Worm (Caenorhabditis elegans): ENCODE measurements around the gene C14C10.5.

C14C10.5 gene

DNA sequence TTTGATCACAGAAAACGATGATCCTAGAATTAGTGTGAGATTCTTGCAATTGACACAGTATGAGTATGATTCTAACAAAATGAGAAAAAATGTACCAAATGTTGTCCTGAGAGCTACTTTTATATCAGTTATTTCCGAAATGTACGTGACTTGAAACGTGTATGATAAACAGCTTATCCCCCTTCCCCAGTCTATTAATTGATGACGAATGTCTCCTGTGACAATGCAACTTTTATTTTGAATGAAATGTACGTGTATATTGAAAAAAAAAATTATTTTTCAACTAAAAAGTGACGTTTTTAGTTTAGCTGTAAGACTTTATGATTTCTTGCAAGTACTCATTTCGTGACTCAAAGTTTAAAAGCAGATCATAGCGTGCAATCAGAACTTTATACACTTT, 29.7 kb upstream of the C14C10.5 start:
- TF ChIP-seq W03F9.2 (tag; optimal IDR thresholded peaks at IDR 0.05): no peak

DNA sequence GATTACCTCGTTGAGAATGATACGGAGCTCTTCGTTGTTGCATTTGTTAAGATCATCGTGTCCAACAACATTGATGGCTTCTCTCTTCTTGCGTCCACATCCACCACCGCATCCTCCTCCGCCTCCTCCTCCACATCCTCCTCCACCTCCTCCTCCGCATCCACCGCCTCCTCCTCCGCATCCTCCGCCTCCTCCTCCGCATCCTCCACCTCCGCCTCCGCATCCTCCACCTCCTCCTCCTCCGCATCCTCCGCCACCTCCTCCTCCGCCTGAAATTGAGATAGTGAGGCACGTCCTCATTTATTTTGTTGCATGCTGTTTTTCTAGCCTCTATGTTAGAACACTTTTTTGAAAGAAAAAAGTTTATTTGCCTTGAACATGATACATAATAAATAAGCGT, 24.1 kb upstream of the C14C10.5 start:
- TF ChIP-seq him-1 (tag; optimal IDR thresholded peaks at IDR 0.05) (no peak), dao-5 (tag; optimal IDR thresholded peaks at IDR 0.05) (no peak), W03F9.2 (tag; optimal IDR thresholded peaks at IDR 0.05) (no peak)

DNA sequence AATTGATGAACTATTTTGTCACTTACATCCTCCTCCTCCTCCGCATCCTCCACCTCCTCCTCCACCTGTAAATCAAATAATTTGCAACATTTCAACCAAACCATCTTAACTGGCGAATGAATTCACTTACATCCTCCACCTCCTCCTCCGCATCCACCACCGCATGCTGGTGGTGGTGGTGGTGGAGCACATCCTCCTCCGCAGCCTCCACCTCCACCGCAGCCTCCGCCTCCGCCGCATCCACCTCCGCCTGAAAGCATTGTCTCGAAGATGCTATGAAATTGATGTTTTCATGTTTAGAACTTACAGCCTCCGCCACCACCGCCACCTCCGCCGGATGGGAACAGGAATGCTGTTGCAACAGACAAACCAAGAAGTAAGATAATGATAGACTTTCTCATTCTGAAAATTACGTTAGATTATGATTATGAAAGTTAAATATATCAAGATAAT, 23.5 kb upstream of the C14C10.5 start, which contains the start of gene grl-23:
TSS of gene grl-23 (minus strand) at position 403 of the 453 bp plus-strand sequence.
- TF ChIP-seq him-1 (tag; optimal IDR thresholded peaks at IDR 0.05): no peak
- TF ChIP-seq dao-5 (tag; optimal IDR thresholded peaks at IDR 0.05): no peak
- no peak for TF ChIP-seq W03F9.2 (tag; optimal IDR thresholded peaks at IDR 0.05)

DNA sequence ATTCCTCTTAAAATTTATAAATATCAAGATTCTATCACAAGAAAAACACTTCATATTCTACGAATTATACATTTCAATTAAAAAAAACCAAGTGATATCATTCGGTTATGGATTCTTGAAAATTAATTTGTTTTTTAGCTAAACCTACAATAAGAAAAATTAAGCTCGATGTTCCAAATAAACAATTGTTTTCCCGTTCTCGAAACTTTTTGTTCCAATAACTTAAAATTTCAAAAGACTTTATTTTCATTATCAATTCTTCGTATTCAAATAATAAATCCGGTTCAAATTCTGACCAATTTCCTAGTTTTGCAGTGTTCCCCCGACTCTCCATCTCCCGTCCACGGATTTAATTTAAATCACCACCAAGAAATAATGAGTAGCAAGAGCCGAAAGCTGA, 20.7 kb upstream of the C14C10.5 start, which contains the start of gene E02A10.3:
TSS of gene E02A10.3 (plus strand) at position 301 of the 400 bp plus-strand sequence.
- TF ChIP-seq him-1 (tag; optimal IDR thresholded peaks at IDR 0.05) (no peak), W03F9.2 (tag; optimal IDR thresholded peaks at IDR 0.05) (no peak), dao-5 (tag; optimal IDR thresholded peaks at IDR 0.05) (no peak)

DNA sequence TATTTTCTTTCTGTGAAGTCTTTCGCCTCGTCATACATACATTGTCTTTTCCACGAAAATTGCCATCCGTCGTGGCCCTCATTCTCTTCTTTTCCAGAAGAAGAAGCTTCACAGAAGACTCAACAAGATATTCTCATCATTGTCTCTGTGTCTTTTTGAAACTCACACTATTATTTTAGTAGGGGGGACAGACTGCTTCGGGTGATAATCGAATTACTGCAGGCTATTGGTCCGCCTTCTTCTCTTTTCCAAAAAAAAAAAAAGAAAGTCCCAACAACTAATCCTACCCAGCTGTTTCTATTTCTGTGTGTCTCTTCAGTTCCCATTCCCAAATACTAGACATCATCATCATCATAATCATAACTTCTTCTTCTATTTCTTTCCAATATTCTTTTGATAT, 16.6 kb upstream of the C14C10.5 start:
- TF ChIP-seq W03F9.2 (tag; optimal IDR thresholded peaks at IDR 0.05): no peak
- no peak for TF ChIP-seq dao-5 (tag; optimal IDR thresholded peaks at IDR 0.05)
- TF ChIP-seq him-1 (tag; optimal IDR thresholded peaks at IDR 0.05): no peak

DNA sequence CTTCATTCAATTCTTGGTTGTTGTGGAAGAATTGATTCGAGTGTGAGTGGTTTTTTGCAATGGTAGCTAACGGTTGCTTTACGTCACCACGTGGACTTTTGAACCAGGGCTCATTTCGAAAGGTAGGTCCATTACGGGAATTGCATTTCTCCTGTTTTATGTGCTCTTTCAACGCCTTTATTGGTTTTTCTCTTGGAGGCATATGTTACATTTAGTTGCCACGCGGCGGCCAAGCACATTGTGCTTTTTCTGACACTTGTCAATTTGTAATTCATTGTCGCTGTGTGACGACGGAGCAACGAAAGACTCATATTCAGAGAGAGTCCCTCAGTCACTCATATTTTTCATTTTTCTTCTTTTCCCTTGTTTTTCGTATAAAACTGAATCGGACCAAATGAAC, 15.2 kb upstream of the C14C10.5 start:
- no peak for TF ChIP-seq W03F9.2 (tag; optimal IDR thresholded peaks at IDR 0.05)
- TF ChIP-seq him-1 (tag; optimal IDR thresholded peaks at IDR 0.05): no peak
- no peak for TF ChIP-seq dao-5 (tag; optimal IDR thresholded peaks at IDR 0.05)

DNA sequence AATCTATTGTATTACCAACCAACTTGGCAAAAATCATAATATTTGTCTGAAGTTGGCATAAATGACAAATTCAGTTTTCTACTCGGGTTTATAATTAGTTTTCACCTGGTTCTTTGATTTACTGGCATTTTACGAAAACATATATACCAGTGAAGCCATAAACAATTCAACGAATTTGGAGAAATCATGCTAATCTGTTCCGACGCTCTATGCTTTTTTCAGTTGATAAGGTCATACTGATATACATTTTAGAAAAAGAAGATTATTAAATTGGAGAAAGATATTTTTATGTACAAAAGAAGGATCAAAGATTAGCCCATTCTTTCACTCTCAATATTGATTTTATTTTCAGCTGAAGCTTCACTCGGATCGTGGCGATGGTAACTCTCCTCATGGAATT, 13.2 kb upstream of the C14C10.5 start:
- TF ChIP-seq W03F9.2 (tag; optimal IDR thresholded peaks at IDR 0.05) (no peak), him-1 (tag; optimal IDR thresholded peaks at IDR 0.05) (no peak), dao-5 (tag; optimal IDR thresholded peaks at IDR 0.05) (no peak)

DNA sequence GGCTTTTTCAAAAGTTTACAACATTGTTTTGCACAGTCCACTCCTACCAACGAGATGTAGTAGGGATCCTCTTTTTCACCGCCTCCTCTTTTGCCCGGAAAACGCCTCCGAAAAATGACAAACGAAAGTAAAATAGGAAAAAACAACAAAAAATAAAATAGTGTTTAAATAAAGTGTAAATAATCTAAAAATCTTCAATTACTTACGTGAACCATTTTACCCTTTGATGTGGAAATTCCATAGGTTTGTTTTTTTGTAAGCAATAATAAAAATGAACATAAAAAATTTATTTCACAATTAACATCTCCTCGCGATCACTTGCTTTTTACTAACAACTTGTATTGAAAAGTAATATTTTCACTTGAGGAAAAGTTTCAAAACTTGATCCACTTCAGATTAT, 12.0 kb upstream of the C14C10.5 start, which contains the start of gene C14C10.1:
TSS of gene C14C10.1 (plus strand) at position 301 of the 400 bp plus-strand sequence.
- TF ChIP-seq W03F9.2 (tag; optimal IDR thresholded peaks at IDR 0.05) (no peak), him-1 (tag; optimal IDR thresholded peaks at IDR 0.05) (no peak), dao-5 (tag; optimal IDR thresholded peaks at IDR 0.05) (no peak)

DNA sequence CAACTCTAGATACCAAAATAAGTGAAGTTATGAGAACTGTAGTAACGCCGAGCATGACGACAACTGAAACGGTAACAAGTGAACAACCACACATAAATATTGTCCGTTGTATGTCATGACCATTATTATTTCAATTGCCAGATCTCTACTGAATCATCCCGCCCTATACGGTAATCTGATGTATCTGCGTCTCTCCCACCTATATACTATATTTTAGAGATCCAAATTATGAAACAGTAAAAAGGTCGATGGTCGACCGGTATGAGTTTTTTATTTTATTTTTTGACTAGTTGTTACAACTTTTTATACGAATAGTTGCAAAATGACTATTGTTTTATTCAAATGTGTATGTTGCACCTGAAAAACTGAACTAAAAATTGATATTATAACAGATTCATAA, 9.4 kb upstream of the C14C10.5 start, which contains the start of gene ttr-43:
TSS of gene ttr-43 (minus strand) at position 101 of the 400 bp plus-strand sequence.
- no peak for TF ChIP-seq W03F9.2 (tag; optimal IDR thresholded peaks at IDR 0.05)
- TF ChIP-seq him-1 (tag; optimal IDR thresholded peaks at IDR 0.05): no peak
- no peak for TF ChIP-seq dao-5 (tag; optimal IDR thresholded peaks at IDR 0.05)

DNA sequence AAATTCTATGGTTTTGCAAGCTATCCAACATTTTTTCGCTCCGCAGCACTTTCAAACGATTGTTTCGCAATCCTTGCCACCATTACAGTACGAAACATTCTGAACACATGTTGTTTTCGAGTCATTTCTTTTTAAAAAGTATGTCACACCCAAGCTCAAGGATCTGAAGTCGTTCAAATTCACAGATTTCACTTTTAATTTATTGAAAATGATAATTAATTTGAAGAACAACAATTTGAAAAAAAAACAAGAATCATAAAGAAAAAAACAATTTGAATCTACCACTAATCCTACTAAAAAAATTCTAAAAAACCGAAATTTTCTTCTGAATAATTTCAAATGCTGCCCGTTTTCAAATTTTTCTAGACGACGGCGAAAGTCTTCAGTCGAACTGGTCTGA, 7.6 kb upstream of the C14C10.5 start, which contains the start of gene C14C10.2:
TSS of gene C14C10.2 (minus strand) at position 101 of the 400 bp plus-strand sequence.
- TF ChIP-seq W03F9.2 (tag; optimal IDR thresholded peaks at IDR 0.05): no peak
- TF ChIP-seq dao-5 (tag; optimal IDR thresholded peaks at IDR 0.05): no peak
- TF ChIP-seq him-1 (tag; optimal IDR thresholded peaks at IDR 0.05): no peak

DNA sequence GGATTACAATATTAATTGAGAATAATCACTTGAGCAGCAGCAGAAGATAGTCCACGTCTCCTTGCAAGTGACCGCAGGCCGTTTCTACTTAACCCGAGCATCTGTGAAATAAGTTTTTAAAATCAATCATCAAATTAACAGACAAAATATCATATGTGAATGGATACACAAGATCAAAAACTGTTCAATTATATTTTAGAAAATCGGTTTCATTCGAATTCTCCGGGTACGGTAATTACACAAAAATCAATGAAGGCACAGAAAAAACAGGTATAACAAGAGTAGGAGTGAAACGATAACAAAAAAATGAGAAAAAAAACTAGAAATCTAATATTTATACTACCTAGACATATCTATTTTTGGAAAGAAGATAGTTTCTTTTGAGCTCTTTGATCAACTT, 3.8 kb upstream of the C14C10.5 start, which contains the start of gene mma-1:
TSS of gene mma-1 (minus strand) at position 101 of the 400 bp plus-strand sequence.
- no peak for TF ChIP-seq dao-5 (tag; optimal IDR thresholded peaks at IDR 0.05)
- TF ChIP-seq him-1 (tag; optimal IDR thresholded peaks at IDR 0.05): no peak
- no peak for TF ChIP-seq W03F9.2 (tag; optimal IDR thresholded peaks at IDR 0.05)

DNA sequence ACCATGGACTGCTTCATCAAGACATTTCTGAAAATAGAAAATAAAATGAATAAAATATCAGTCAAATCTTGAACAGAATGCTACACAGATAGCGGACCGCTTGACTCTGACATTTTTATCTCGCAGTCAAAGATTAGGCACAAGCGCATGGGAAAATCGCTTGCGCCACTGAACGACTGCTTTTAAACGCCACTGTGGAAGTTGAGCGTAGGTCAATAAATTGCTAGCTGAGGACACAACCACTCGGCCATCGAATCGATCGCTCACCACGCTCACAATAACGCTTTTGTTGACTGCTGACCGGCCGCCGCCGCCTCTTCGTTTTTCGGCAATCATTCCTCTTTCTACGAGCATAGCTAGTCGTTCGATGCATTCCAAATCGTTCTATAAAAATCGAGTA, 3.2 kb upstream of the C14C10.5 start:
- TF ChIP-seq dao-5 (tag; optimal IDR thresholded peaks at IDR 0.05): peak; percentile 55
- no peak for TF ChIP-seq W03F9.2 (tag; optimal IDR thresholded peaks at IDR 0.05)

DNA sequence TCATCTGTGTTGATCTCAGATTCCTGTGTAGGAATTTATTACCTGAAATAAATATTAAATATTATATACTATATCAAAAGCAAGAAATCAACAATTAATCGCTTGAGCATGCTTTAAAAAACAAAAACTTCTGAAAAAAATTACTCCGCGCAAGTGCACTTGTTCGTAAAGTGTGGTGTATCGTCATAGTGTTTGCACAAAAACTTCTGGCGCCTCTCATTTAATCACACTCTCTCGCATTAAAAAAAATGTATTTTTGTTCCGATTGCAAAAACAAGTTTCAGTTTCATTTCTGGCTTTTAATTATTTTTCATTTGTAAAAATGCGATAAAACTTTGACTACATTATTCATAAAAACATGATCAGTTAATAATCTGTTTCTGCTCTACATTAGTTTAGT, 882 bp upstream of the C14C10.5 start, which contains the start of the genes C14C10.10 and ril-2:
TSS of gene C14C10.10 (minus strand) at position 19 of the 400 bp plus-strand sequence.
TSS of gene ril-2 (minus strand) at position 48 of the 400 bp plus-strand sequence.
- no peak for TF ChIP-seq dao-5 (tag; optimal IDR thresholded peaks at IDR 0.05)
- no peak for TF ChIP-seq him-1 (tag; optimal IDR thresholded peaks at IDR 0.05)
- no peak for TF ChIP-seq W03F9.2 (tag; optimal IDR thresholded peaks at IDR 0.05)

DNA sequence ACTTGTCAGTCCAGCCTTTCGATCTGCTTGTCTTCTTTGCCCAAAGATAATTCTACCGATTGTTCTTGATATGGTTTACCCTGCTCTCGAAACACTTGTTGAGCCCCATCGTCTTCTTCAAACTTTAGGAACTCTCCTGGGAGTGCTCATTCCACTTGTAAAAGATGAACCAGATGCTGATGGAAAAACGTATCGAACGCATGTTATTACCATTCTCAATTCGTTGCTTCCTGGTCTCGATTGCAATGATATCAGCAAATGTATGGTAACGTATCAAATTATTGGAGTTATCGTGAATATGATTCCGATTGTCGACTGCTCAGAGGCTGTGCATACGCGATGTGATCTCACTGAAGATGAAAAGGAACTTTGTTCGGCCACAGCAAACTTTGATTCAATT, 1.8 kb downstream of the C14C10.5 start:
- TF ChIP-seq W03F9.2 (tag; optimal IDR thresholded peaks at IDR 0.05) (no peak), him-1 (tag; optimal IDR thresholded peaks at IDR 0.05) (no peak), dao-5 (tag; optimal IDR thresholded peaks at IDR 0.05) (no peak)

DNA sequence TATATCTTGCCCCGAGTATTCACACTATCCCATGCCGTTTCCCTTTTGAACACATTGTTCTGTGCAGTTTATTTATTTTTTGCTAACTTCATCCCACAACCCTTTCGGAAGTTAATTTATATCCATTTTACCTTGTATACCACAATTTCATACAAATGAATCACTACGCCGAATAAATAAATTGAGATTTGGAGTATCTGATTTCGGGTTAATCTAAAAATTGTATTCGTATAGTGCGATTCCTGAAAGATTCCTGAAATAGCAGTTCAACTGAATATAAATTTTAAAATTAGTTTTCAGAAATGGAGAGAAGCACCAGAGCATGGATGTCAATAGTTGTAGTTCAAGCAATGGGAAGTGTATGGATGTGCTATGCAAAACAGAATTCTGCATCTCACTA, 7.1 kb downstream of the C14C10.5 start, which contains the start of gene erg-28:
TSS of gene erg-28 (plus strand) at position 301 of the 400 bp plus-strand sequence.
- no peak for TF ChIP-seq him-1 (tag; optimal IDR thresholded peaks at IDR 0.05)
- TF ChIP-seq dao-5 (tag; optimal IDR thresholded peaks at IDR 0.05): no peak
- TF ChIP-seq W03F9.2 (tag; optimal IDR thresholded peaks at IDR 0.05): no peak

Data from whole organism, L4/young adult.